Worm (Caenorhabditis elegans): ENCODE measurements around the gene R13H4.6.

Gene R13H4.6

ce11 chrV:11900127-11900526, 37.2 kb downstream of the R13H4.6 start (continued):
- TF ChIP-seq duxl-1 (tag; optimal IDR thresholded peaks at IDR 0.05; ENCODE audit: poor library complexity) (no peak), arid-1 (GFP tag; conservative IDR thresholded peaks at IDR 0.05) (no peak), F26F4.8 (GFP tag; conservative IDR thresholded peaks at IDR 0.05) (no peak), hmg-1.1 (GFP tag; IDR thresholded peaks at IDR 0.05) (no peak), R02D3.7 (tag; optimal IDR thresholded peaks at IDR 0.05) (no peak), lin-1 (GFP tag; IDR thresholded peaks at IDR 0.05) (no peak), F37D6.2 (tag; optimal IDR thresholded peaks at IDR 0.05) (no peak), php-3 (GFP tag; IDR thresholded peaks at IDR 0.05) (no peak)

ce11 chrV:11901260-11901659, 38.3 kb downstream of the R13H4.6 start:
- TF ChIP-seq nhr-28 (tag; optimal IDR thresholded peaks at IDR 0.05), result no peak
- TF ChIP-seq aha-1 (tag), result peak; percentile 94

- no peak for TF ChIP-seq daf-8 (GFP tag; IDR thresholded peaks at IDR 0.05)
- TF ChIP-seq unc-62 (GFP tag; optimal IDR thresholded peaks at IDR 0.05 in 1 of 2), result peak in 1 of 2 experiments; percentile 81
- TF ChIP-seq unc-62 (tag; optimal IDR thresholded peaks at IDR 0.05), result no peak
Observed at ce11 chrV:11902161-11902560, 39.2 kb downstream of the R13H4.6 start.

- peak; percentile 93 for TF ChIP-seq aha-1 (tag)
- TF ChIP-seq ceh-62 (tag; optimal IDR thresholded peaks at IDR 0.05), result no peak
Observed at ce11 chrV:11905977-11906376, 43.1 kb downstream of the R13H4.6 start.

- no peak for TF ChIP-seq nhr-42 (GFP tag; IDR thresholded peaks at IDR 0.05)
- TF ChIP-seq unc-62 (GFP tag; optimal IDR thresholded peaks at IDR 0.05 in 1 of 2), result peak in 1 of 2 experiments; percentile 82
- no peak for TF ChIP-seq unc-62 (tag; optimal IDR thresholded peaks at IDR 0.05)
Observed at ce11 chrV:11913283-11913682, 50.4 kb downstream of the R13H4.6 start.

All from whole organism, L4 larva.